Worm (Caenorhabditis elegans) whole organism, L1 larva: ENCODE data around the gene arrd-15.

Experiments used
- C04F5.9 ChIP-seq: sonication (generic microtip); optimal IDR thresholded peaks from 2 replicates; lab custom pipeline; 2016; ENCODE audit warnings: missing genetic modification characterization, missing compliant biosample characterization
- C16A3.4 ChIP-seq: fragments of 150-350 bp; optimal IDR thresholded peaks from 2 replicates; lab custom pipeline; 2014; ENCODE audit warnings: missing biosample characterization, missing genetic modification characterization
- C34B4.2 ChIP-seq: sonication (generic microtip); optimal IDR thresholded peaks from 2 replicates; lab custom pipeline; 2017; ENCODE audit warnings: mild to moderate bottlenecking, missing genetic modification characterization, missing compliant biosample characterization
- F16B12.6 ChIP-seq: fragments of 150-350 bp; optimal IDR thresholded peaks from 2 replicates; lab custom pipeline; 2014; ENCODE audit warnings: missing biosample characterization, missing genetic modification characterization
- Y116A8C.19 ChIP-seq: sonication (generic microtip); optimal IDR thresholded peaks from 2 replicates; lab custom pipeline; 2016; ENCODE audit warnings: missing compliant biosample characterization, missing genetic modification characterization, borderline replicate concordance
- aha-1 ChIP-seq: fragments of 150-350 bp; optimal IDR thresholded peaks from 2 replicates; lab custom pipeline; 2014; ENCODE audit warnings: missing biosample characterization, missing genetic modification characterization
- alr-1 ChIP-seq: fragments of 200-800 bp; sonication (Bioruptor generic); optimal IDR thresholded peaks from 2 replicates; lab custom pipeline; 2018; ENCODE audit warnings: borderline replicate concordance, mild to moderate bottlenecking, missing genetic modification characterization, missing compliant biosample characterization
- aly-2 ChIP-seq: fragments of 150-350 bp; optimal IDR thresholded peaks from 2 replicates; lab custom pipeline; 2014; ENCODE audit warnings: missing biosample characterization, missing genetic modification characterization
- ceh-8 ChIP-seq: fragments of 200-800 bp; sonication (Bioruptor generic); optimal IDR thresholded peaks from 2 replicates; lab custom pipeline; 2018; ENCODE audit warnings: mild to moderate bottlenecking, missing genetic modification characterization, moderate library complexity, missing compliant biosample characterization
- ceh-88 ChIP-seq: fragments of 200-800 bp; sonication (Bioruptor generic); IDR thresholded peaks from 2 replicates; pipeline ENCODE4 v1.3.6; 2022; ENCODE audit warnings: missing genetic modification characterization, missing compliant biosample characterization
- ceh-90 ChIP-seq: sonication (generic microtip); optimal IDR thresholded peaks from 2 replicates; lab custom pipeline; 2016; ENCODE audit warnings: missing genetic modification characterization, missing compliant biosample characterization
- dsc-1 ChIP-seq: sonication (generic microtip); optimal IDR thresholded peaks from 2 replicates; lab custom pipeline; 2016; ENCODE audit warnings: mild to moderate bottlenecking, missing genetic modification characterization, missing compliant biosample characterization
- efl-1 ChIP-seq, 4 experiments: fragments of 150-350 bp; optimal IDR thresholded peaks in 3 of 4; peaks in 1 of 4; 1 replicate in 1 of 4; 2 replicates in 3 of 4; lab custom pipeline; 2014; ENCODE audit warnings: missing biosample characterization in 2 of 4, missing genetic modification characterization in 2 of 4, missing genetic modification reagents in 2 of 4
- egl-27 ChIP-seq, 2 experiments: fragments of 150-350 bp in 1 of 2; sonication (generic microtip); optimal IDR thresholded peaks; 3 replicates each; lab custom pipeline; 2017 to 2018; ENCODE audit warnings: missing biosample characterization in 2 of 2, missing genetic modification characterization in 2 of 2, missing genetic modification reagents in 2 of 2
- elt-3 ChIP-seq, 6 experiments: fragments of 150-350 bp in 1 of 6; sonication (generic microtip); optimal IDR thresholded peaks; 2 replicates each; lab custom pipeline; 2017 to 2018; ENCODE audit warnings: missing biosample characterization in 6 of 6, missing genetic modification characterization in 6 of 6, inconsistent platforms in 1 of 6
- fkh-4 ChIP-seq: sonication (generic microtip); optimal IDR thresholded peaks from 2 replicates; lab custom pipeline; 2016; ENCODE audit warnings: missing compliant biosample characterization, missing genetic modification characterization, borderline replicate concordance
- fos-1 ChIP-seq: fragments of 150-350 bp; optimal IDR thresholded peaks from 2 replicates; lab custom pipeline; 2014; ENCODE audit warnings: missing biosample characterization, missing genetic modification characterization
- hlh-17 ChIP-seq: fragments of 200-800 bp; sonication (Bioruptor generic); optimal IDR thresholded peaks from 2 replicates; lab custom pipeline; 2018; ENCODE audit warnings: missing genetic modification characterization, mild to moderate bottlenecking, missing compliant biosample characterization, moderate library complexity, borderline replicate concordance
- hpl-2 ChIP-seq: fragments of 150-350 bp; optimal IDR thresholded peaks from 2 replicates; lab custom pipeline; 2014; ENCODE audit warnings: missing biosample characterization, missing genetic modification reagents, missing genetic modification characterization
- irx-1 ChIP-seq: sonication (generic microtip); optimal IDR thresholded peaks from 2 replicates; lab custom pipeline; 2016; ENCODE audit warnings: missing genetic modification characterization, missing compliant biosample characterization
- lin-13 ChIP-seq: fragments of 150-350 bp; optimal IDR thresholded peaks from 2 replicates; lab custom pipeline; 2014; ENCODE audit warnings: missing biosample characterization, missing genetic modification reagents, missing genetic modification characterization
- lin-14 ChIP-seq: fragments of 200-800 bp; sonication (Bioruptor generic); optimal IDR thresholded peaks from 2 replicates; lab custom pipeline; 2018; ENCODE audit warnings: mild to moderate bottlenecking, missing genetic modification characterization, moderate library complexity, missing compliant biosample characterization
- lin-15B ChIP-seq: fragments of 150-350 bp; sonication (generic microtip); optimal IDR thresholded peaks from 3 replicates; lab custom pipeline; 2014; ENCODE audit warnings: missing biosample characterization, missing genetic modification characterization
- lin-39 ChIP-seq: fragments of 150-350 bp; optimal IDR thresholded peaks from 2 replicates; lab custom pipeline; 2014; ENCODE audit warnings: missing biosample characterization, missing genetic modification reagents, missing genetic modification characterization
- lir-3 ChIP-seq: sonication (generic microtip); optimal IDR thresholded peaks from 2 replicates; lab custom pipeline; 2016; ENCODE audit warnings: mild to moderate bottlenecking, missing genetic modification characterization, moderate library complexity, missing compliant biosample characterization; ENCODE audit not compliant: poor library complexity
- mab-9 ChIP-seq: fragments of 200-800 bp; sonication (Bioruptor generic); IDR thresholded peaks from 2 replicates; pipeline ENCODE4 v1.3.6; 2022; ENCODE audit warnings: missing genetic modification reagents, missing genetic modification characterization, missing compliant biosample characterization
- mdl-1 ChIP-seq, 2 experiments: fragments of 150-350 bp; optimal IDR thresholded peaks; 2 replicates each; lab custom pipeline; 2014 to 2017; ENCODE audit warnings: missing biosample characterization in 2 of 2, missing genetic modification characterization in 2 of 2, inconsistent platforms in 1 of 2
- mef-2 ChIP-seq: fragments of 150-350 bp; optimal IDR thresholded peaks from 2 replicates; lab custom pipeline; 2014; ENCODE audit warnings: missing biosample characterization, missing genetic modification characterization
- nhr-11 ChIP-seq: fragments of 150-350 bp; optimal IDR thresholded peaks from 2 replicates; lab custom pipeline; 2014; ENCODE audit warnings: missing biosample characterization, missing genetic modification characterization
- nhr-12 ChIP-seq: sonication (generic microtip); optimal IDR thresholded peaks from 2 replicates; lab custom pipeline; 2017; ENCODE audit warnings: missing biosample characterization, missing genetic modification characterization
- nhr-19 ChIP-seq: fragments of 200-800 bp; sonication (Bioruptor generic); conservative IDR thresholded peaks from 2 replicates; pipeline ENCODE4 v1.3.6; 2022; ENCODE audit warnings: missing genetic modification characterization, missing compliant biosample characterization
- nhr-20 ChIP-seq: sonication (generic microtip); optimal IDR thresholded peaks from 2 replicates; lab custom pipeline; 2016; ENCODE audit warnings: mild to moderate bottlenecking, missing genetic modification characterization, missing compliant biosample characterization
- nhr-28 ChIP-seq: fragments of 150-350 bp; optimal IDR thresholded peaks from 2 replicates; lab custom pipeline; 2014; ENCODE audit warnings: missing biosample characterization, missing genetic modification characterization
- nhr-47 ChIP-seq: sonication (generic microtip); optimal IDR thresholded peaks from 2 replicates; lab custom pipeline; 2016; ENCODE audit warnings: mild to moderate bottlenecking, missing genetic modification characterization, moderate library complexity, missing compliant biosample characterization
- nhr-76 ChIP-seq: sonication (generic microtip); optimal IDR thresholded peaks from 2 replicates; lab custom pipeline; 2017; ENCODE audit warnings: missing biosample characterization, missing genetic modification characterization
- nhr-77 ChIP-seq: fragments of 150-350 bp; optimal IDR thresholded peaks from 2 replicates; lab custom pipeline; 2014; ENCODE audit warnings: missing biosample characterization, missing genetic modification characterization
- nhr-84 ChIP-seq: sonication (generic microtip); optimal IDR thresholded peaks from 2 replicates; lab custom pipeline; 2017; ENCODE audit warnings: missing biosample characterization, missing genetic modification characterization
- pax-3 ChIP-seq: fragments of 200-800 bp; sonication (Bioruptor generic); optimal IDR thresholded peaks from 2 replicates; lab custom pipeline; 2018; ENCODE audit warnings: mild to moderate bottlenecking, missing genetic modification characterization, moderate library complexity, missing compliant biosample characterization
- snpc-4 ChIP-seq: fragments of 150-350 bp; optimal IDR thresholded peaks from 2 replicates; lab custom pipeline; 2014; ENCODE audit warnings: missing biosample characterization, missing genetic modification characterization
- snu-23 ChIP-seq: sonication (generic microtip); optimal IDR thresholded peaks from 2 replicates; lab custom pipeline; 2016; ENCODE audit warnings: missing genetic modification characterization, missing compliant biosample characterization
- sptf-1 ChIP-seq: fragments of 150-350 bp; optimal IDR thresholded peaks from 2 replicates; lab custom pipeline; 2014; ENCODE audit warnings: missing biosample characterization, missing genetic modification characterization
- sup-37 ChIP-seq: fragments of 200-800 bp; sonication (Bioruptor generic); optimal IDR thresholded peaks from 2 replicates; lab custom pipeline; 2018; ENCODE audit warnings: mild to moderate bottlenecking, missing genetic modification characterization, missing compliant biosample characterization
- swsn-7 ChIP-seq: sonication (generic microtip); optimal IDR thresholded peaks from 2 replicates; lab custom pipeline; 2016; ENCODE audit warnings: missing genetic modification characterization, missing compliant biosample characterization
- unc-130 ChIP-seq: fragments of 150-350 bp; optimal IDR thresholded peaks from 2 replicates; lab custom pipeline; 2017; ENCODE audit warnings: missing biosample characterization, missing genetic modification characterization, inconsistent platforms
- unc-62 ChIP-seq: fragments of 150-350 bp; optimal IDR thresholded peaks from 2 replicates; lab custom pipeline; 2014; ENCODE audit warnings: missing biosample characterization, missing genetic modification reagents, missing genetic modification characterization
- unc-86 ChIP-seq: sonication (generic microtip); optimal IDR thresholded peaks from 2 replicates; lab custom pipeline; 2016; ENCODE audit warnings: missing genetic modification characterization, missing compliant biosample characterization
- unc-98 ChIP-seq: fragments of 200-800 bp; sonication (Bioruptor generic); IDR thresholded peaks from 2 replicates; pipeline ENCODE4 v1.3.6; 2022; ENCODE audit warnings: missing genetic modification characterization, missing compliant biosample characterization
- xbp-1 ChIP-seq: sonication (generic microtip); optimal IDR thresholded peaks from 2 replicates; lab custom pipeline; 2016; ENCODE audit warnings: missing genetic modification characterization, missing compliant biosample characterization
- zag-1 ChIP-seq: fragments of 150-350 bp; optimal IDR thresholded peaks from 2 replicates; lab custom pipeline; 2014; ENCODE audit warnings: missing biosample characterization, missing genetic modification characterization
- zip-4 ChIP-seq: fragments of 200-800 bp; sonication (Bioruptor generic); optimal IDR thresholded peaks from 2 replicates; lab custom pipeline; 2018; ENCODE audit warnings: mild to moderate bottlenecking, missing genetic modification characterization, moderate library complexity, missing compliant biosample characterization
- ztf-4 ChIP-seq: fragments of 150-350 bp; optimal IDR thresholded peaks from 2 replicates; lab custom pipeline; 2014; ENCODE audit warnings: missing biosample characterization, missing genetic modification characterization

Gene arrd-15

ce11 chrIII:8894782-8895181, 35.0 kb upstream of the arrd-15 start, which contains the start of gene asna-1:
TSS of gene asna-1 (plus strand) at chrIII:8895082.
- TF ChIP-seq lin-13 (no peak), nhr-19 (GFP tag; lab: Robert Waterston, UW) (no peak), fos-1 (tag; lab: Kevin White, UChicago) (no peak), hlh-17 (no peak), unc-86 (no peak), alr-1 (tag; lab: Kevin White, UChicago) (no peak), C04F5.9 (tag; lab: Kevin White, UChicago) (no peak), lin-39 (tag; lab: Kevin White, UChicago) (no peak), Y116A8C.19 (tag; lab: Kevin White, UChicago) (no peak), pax-3 (no peak), ceh-8 (no peak), mab-9 (GFP tag; lab: Robert Waterston, UW) (no peak), zip-4 (GFP tag; lab: Kevin White, UChicago) (no peak), fkh-4 (tag; lab: Kevin White, UChicago) (no peak)

- TF ChIP-seq sptf-1 (tag; lab: Kevin White, UChicago) (no peak), C34B4.2 (tag; lab: Kevin White, UChicago) (no peak), nhr-47 (tag; lab: Kevin White, UChicago) (peak; percentile 48), nhr-28 (tag; lab: Kevin White, UChicago) (no peak), mef-2 (no peak), elt-3 (tag; optimal IDR thresholded peaks at IDR 0.05; lab: Kevin White, UChicago) (no peak), lin-39 (tag; lab: Kevin White, UChicago) (no peak), nhr-11 (tag; lab: Kevin White, UChicago) (no peak), lin-15B (tag; lab: Kevin White, UChicago) (peak; percentile 84), C16A3.4 (tag; lab: Kevin White, UChicago) (peak; percentile 13), nhr-84 (tag; lab: Kevin White, UChicago) (no peak), unc-98 (GFP tag; lab: Robert Waterston, UW) (no peak), F16B12.6 (tag; lab: Kevin White, UChicago) (no peak), sup-37 (GFP tag; lab: Kevin White, UChicago) (no peak), ztf-4 (tag; lab: Kevin White, UChicago) (no peak), snu-23 (GFP tag; lab: Kevin White, UChicago) (peak; percentile 58), aly-2 (tag; lab: Kevin White, UChicago) (no peak), nhr-20 (peak; percentile 50), nhr-12 (tag; lab: Kevin White, UChicago) (no peak), pax-3 (no peak), snpc-4 (tag; lab: Kevin White, UChicago) (peak; percentile 1), aha-1 (tag; lab: Kevin White, UChicago) (no peak), fkh-4 (tag; lab: Kevin White, UChicago) (no peak), hpl-2 (GFP tag; lab: Kevin White, UChicago) (no peak), zag-1 (tag; lab: Kevin White, UChicago) (no peak), lir-3 (tag; lab: Kevin White, UChicago) (no peak), ceh-90 (tag; lab: Kevin White, UChicago) (no peak), mdl-1 (tag; optimal IDR thresholded peaks at IDR 0.05; lab: Kevin White, UChicago) (no peak), nhr-77 (tag; lab: Kevin White, UChicago) (no peak), C04F5.9 (tag; lab: Kevin White, UChicago) (peak; percentile 93), egl-27 (tag; optimal IDR thresholded peaks at IDR 0.05; lab: Kevin White, UChicago) (no peak), nhr-76 (tag; lab: Kevin White, UChicago) (no peak), unc-62 (GFP tag; lab: Kevin White, UChicago) (no peak), xbp-1 (tag; lab: Kevin White, UChicago) (peak; percentile 38), unc-130 (tag; lab: Kevin White, UChicago) (no peak), unc-86 (no peak), irx-1 (tag; lab: Kevin White, UChicago) (peak; percentile 15), ceh-88 (no peak), lin-14 (GFP tag; lab: Kevin White, UChicago) (no peak), swsn-7 (peak; percentile 46), efl-1 (optimal IDR thresholded peaks at IDR 0.05; lab: Kevin White, UChicago) (peak; percentile 77 to 79), efl-1 (GFP tag; optimal IDR thresholded peaks at IDR 0.05 in 1 of 2; lab: Kevin White, UChicago) (peak; percentile 83 to 97), dsc-1 (tag; lab: Kevin White, UChicago) (peak; percentile 26), fos-1 (tag; lab: Kevin White, UChicago) (no peak), alr-1 (tag; lab: Kevin White, UChicago) (no peak)
These were observed 30.1 kb upstream of the arrd-15 start for ce11 chrIII:8899767-8900166.
